Worm (Caenorhabditis elegans) whole organism, L4 larva: ENCODE data around the gene Y53F4A.2.

Source experiments
- F10B5.3 ChIP-seq: sonication (generic microtip); optimal IDR thresholded peaks from 2 replicates; lab custom pipeline; 2016; ENCODE audit warnings: mild to moderate bottlenecking, missing genetic modification characterization, missing compliant biosample characterization
- F26F4.8 ChIP-seq: fragments of 200-800 bp; sonication (Bioruptor generic); conservative IDR thresholded peaks from 2 replicates; pipeline ENCODE4 v1.3.6; 2022; ENCODE audit warnings: missing genetic modification characterization, missing compliant biosample characterization
- R02D3.7 ChIP-seq: fragments of 150-350 bp; sonication (generic microtip); optimal IDR thresholded peaks from 3 replicates; lab custom pipeline; 2014; ENCODE audit warnings: missing biosample characterization, missing genetic modification characterization
- Y105C5A.15 ChIP-seq: fragments of 200-800 bp; sonication (Bioruptor generic); IDR thresholded peaks from 2 replicates; pipeline ENCODE4 v1.3.6; 2022; ENCODE audit warnings: missing genetic modification characterization, missing compliant biosample characterization
- Y48G9A.11 ChIP-seq: fragments of 200-800 bp; sonication (Bioruptor generic); IDR thresholded peaks from 2 replicates; pipeline ENCODE4 v1.3.6; 2022; ENCODE audit warnings: missing genetic modification reagents, missing genetic modification characterization, missing compliant biosample characterization
- Y5F2A.4 ChIP-seq: fragments of 200-800 bp; sonication (Bioruptor generic); optimal IDR thresholded peaks from 2 replicates; lab custom pipeline; 2018; ENCODE audit warnings: mild to moderate bottlenecking, missing genetic modification characterization, missing compliant biosample characterization
- ZK546.5 ChIP-seq, 2 experiments: sonication (generic microtip); optimal IDR thresholded peaks; 2 replicates each; lab custom pipeline; 2017; ENCODE audit warnings: missing biosample characterization in 2 of 2, missing genetic modification characterization in 2 of 2
- aha-1 ChIP-seq: fragments of 150-350 bp; peaks from one replicate; lab custom pipeline; 2014; ENCODE audit warnings: missing biosample characterization, missing genetic modification characterization
- ceh-28 ChIP-seq: fragments of 150-350 bp; optimal IDR thresholded peaks from 2 replicates; lab custom pipeline; 2014; ENCODE audit warnings: missing biosample characterization, missing genetic modification reagents, missing genetic modification characterization
- ceh-82 ChIP-seq: sonication (generic microtip); optimal IDR thresholded peaks from 2 replicates; lab custom pipeline; 2017; ENCODE audit warnings: missing biosample characterization, missing genetic modification characterization
- ces-1 ChIP-seq: fragments of 150-350 bp; sonication (generic microtip); optimal IDR thresholded peaks from 4 replicates; lab custom pipeline; 2014; ENCODE audit warnings: missing biosample characterization, missing genetic modification reagents, missing genetic modification characterization
- cey-2 ChIP-seq: sonication (generic microtip); optimal IDR thresholded peaks from 3 replicates; lab custom pipeline; 2017; ENCODE audit warnings: missing genetic modification characterization, mild to moderate bottlenecking, missing compliant biosample characterization, antibody characterized with exemption, borderline replicate concordance; ENCODE audit not compliant: insufficient read depth
- ctbp-1 ChIP-seq: fragments of 200-800 bp; sonication (Bioruptor generic); IDR thresholded peaks from 2 replicates; pipeline ENCODE4 v1.3.6; 2022; ENCODE audit warnings: missing genetic modification reagents, missing genetic modification characterization, missing compliant biosample characterization
- dmd-8 ChIP-seq: fragments of 200-800 bp; sonication (Bioruptor generic); IDR thresholded peaks from 2 replicates; pipeline ENCODE4 v1.3.6; 2022; ENCODE audit warnings: missing genetic modification characterization, missing compliant biosample characterization
- hmg-1.1 ChIP-seq: fragments of 200-800 bp; sonication (Bioruptor generic); IDR thresholded peaks from 2 replicates; pipeline ENCODE4 v1.3.6; 2022; ENCODE audit warnings: missing genetic modification reagents, missing genetic modification characterization, missing compliant biosample characterization
- lim-7 ChIP-seq: fragments of 200-800 bp; sonication (Bioruptor generic); IDR thresholded peaks from 2 replicates; pipeline ENCODE4 v1.3.6; 2022; ENCODE audit warnings: missing genetic modification characterization, missing compliant biosample characterization
- lin-1 ChIP-seq: fragments of 200-800 bp; sonication (Bioruptor generic); IDR thresholded peaks from 2 replicates; pipeline ENCODE4 v1.3.6; 2022; ENCODE audit warnings: missing genetic modification reagents, missing genetic modification characterization, missing compliant biosample characterization
- lin-15B ChIP-seq: fragments of 150-350 bp; sonication (generic microtip); optimal IDR thresholded peaks from 3 replicates; lab custom pipeline; 2014; ENCODE audit warnings: missing biosample characterization, missing genetic modification characterization
- lin-39 ChIP-seq: fragments of 150-350 bp; optimal IDR thresholded peaks from 2 replicates; lab custom pipeline; 2014; ENCODE audit warnings: missing biosample characterization, missing genetic modification reagents, missing genetic modification characterization
- lir-3 ChIP-seq: sonication (generic microtip); optimal IDR thresholded peaks from 2 replicates; lab custom pipeline; 2016; ENCODE audit warnings: mild to moderate bottlenecking, missing genetic modification characterization, missing compliant biosample characterization
- mdl-1 ChIP-seq, 2 experiments: fragments of 150-350 bp in 1 of 2; sonication (generic microtip) in 1 of 2; optimal IDR thresholded peaks; 2 replicates each; lab custom pipeline; 2014 to 2017; ENCODE audit warnings: missing biosample characterization in 2 of 2, missing genetic modification characterization in 2 of 2
- nhr-102 ChIP-seq: sonication (generic microtip); optimal IDR thresholded peaks from 2 replicates; lab custom pipeline; 2016; ENCODE audit warnings: mild to moderate bottlenecking, missing genetic modification characterization, moderate library complexity, missing compliant biosample characterization
- nhr-11 ChIP-seq: fragments of 150-350 bp; optimal IDR thresholded peaks from 2 replicates; lab custom pipeline; 2014; ENCODE audit warnings: missing biosample characterization, missing genetic modification characterization
- nhr-111 ChIP-seq: fragments of 200-800 bp; sonication (Bioruptor generic); optimal IDR thresholded peaks from 2 replicates; lab custom pipeline; 2018; ENCODE audit warnings: mild to moderate bottlenecking, missing genetic modification characterization, missing compliant biosample characterization
- nhr-28 ChIP-seq: fragments of 150-350 bp; optimal IDR thresholded peaks from 2 replicates; lab custom pipeline; 2014; ENCODE audit warnings: missing biosample characterization, missing genetic modification characterization
- rbr-2 ChIP-seq: sonication (generic microtip); optimal IDR thresholded peaks from 2 replicates; lab custom pipeline; 2016; ENCODE audit warnings: missing genotype, missing genetic modification characterization, missing compliant biosample characterization
- snpc-4 ChIP-seq: fragments of 150-350 bp; optimal IDR thresholded peaks from 2 replicates; lab custom pipeline; 2014; ENCODE audit warnings: missing biosample characterization, missing genetic modification characterization
- spr-3 ChIP-seq: fragments of 200-800 bp; sonication (Bioruptor generic); optimal IDR thresholded peaks from 2 replicates; lab custom pipeline; 2018; ENCODE audit warnings: mild to moderate bottlenecking, missing genetic modification characterization, missing compliant biosample characterization
- unc-62 ChIP-seq, 3 experiments: fragments of 150-350 bp in 1 of 3; sonication (generic microtip); optimal IDR thresholded peaks in 2 of 3; peaks in 1 of 3; 1 replicate in 1 of 3; 2 replicates in 2 of 3; lab custom pipeline; 2014 to 2017; ENCODE audit warnings: missing biosample characterization in 3 of 3, missing genetic modification characterization in 3 of 3, missing genetic modification reagents in 3 of 3, missing genotype in 1 of 3
- vab-7 ChIP-seq: fragments of 200-800 bp; sonication (Bioruptor generic); IDR thresholded peaks from 2 replicates; pipeline ENCODE4 v1.3.6; 2022; ENCODE audit warnings: missing genetic modification reagents, missing genetic modification characterization, missing compliant biosample characterization
- zip-2 ChIP-seq: fragments of 150-350 bp; optimal IDR thresholded peaks from 2 replicates; lab custom pipeline; 2014; ENCODE audit warnings: missing biosample characterization, missing genetic modification characterization
- ztf-7 ChIP-seq: fragments of 150-350 bp; optimal IDR thresholded peaks from 2 replicates; lab custom pipeline; 2014; ENCODE audit warnings: missing biosample characterization, missing genetic modification characterization

The Y53F4A.2 gene

ce11 chrII:14856922-14857321 lies 20.0 kb downstream of the Y53F4A.2 start, which contains the start of gene rbm-28 (continued):
- TF ChIP-seq mdl-1 (tag; optimal IDR thresholded peaks at IDR 0.05; lab: Kevin White, UChicago) (no peak), zip-2 (tag; lab: Kevin White, UChicago) (no peak), vab-7 (0 out of 2 replicates have a peak, but pooled peaks have one; percentile 8), ztf-7 (tag; lab: Kevin White, UChicago) (no peak), Y105C5A.15 (GFP tag; lab: Robert Waterston, UW) (no peak), Y48G9A.11 (GFP tag; lab: Robert Waterston, UW) (no peak), Y5F2A.4 (GFP tag; lab: Kevin White, UChicago) (no peak)

DNA sequence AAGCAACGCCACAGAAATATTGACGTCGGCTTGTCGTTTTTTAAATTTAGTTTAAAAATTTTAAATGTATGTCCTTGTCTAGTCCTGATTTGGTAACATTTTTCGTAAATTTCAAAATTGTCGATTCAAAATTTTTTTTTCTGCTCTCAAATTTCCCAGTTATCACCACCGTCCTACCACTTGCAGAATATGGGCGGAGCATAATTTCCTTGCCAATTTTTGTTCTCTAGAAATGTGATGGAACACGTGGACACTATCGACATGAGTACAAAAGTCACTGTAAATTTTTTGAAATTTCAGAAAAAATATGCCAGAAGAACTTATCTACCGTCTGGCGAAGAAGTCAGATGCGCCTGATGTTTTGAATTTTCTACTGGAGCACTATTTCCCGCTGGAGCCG lies 21.7 kb downstream of the Y53F4A.2 start, which contains the start of gene R05H10.7:
TSS of gene R05H10.7 (plus strand) at position 301 of the 400 bp plus-strand sequence.
- no peak for TF ChIP-seq nhr-111
- TF ChIP-seq lim-7 (GFP tag; lab: Robert Waterston, UW) = no peak
- no peak for TF ChIP-seq R02D3.7 (tag; lab: Kevin White, UChicago)
- no peak for TF ChIP-seq F26F4.8 (GFP tag; lab: Robert Waterston, UW)
- TF ChIP-seq lin-39 (tag; lab: Kevin White, UChicago) = no peak
- no peak for TF ChIP-seq rbr-2 (tag; lab: Kevin White, UChicago)
- no peak for TF ChIP-seq lir-3 (tag; lab: Kevin White, UChicago)
- TF ChIP-seq nhr-102 (tag; lab: Kevin White, UChicago) = no peak
- TF ChIP-seq ctbp-1 (GFP tag; lab: Robert Waterston, UW) = no peak
- TF ChIP-seq lin-15B = no peak
- TF ChIP-seq F10B5.3 (tag; lab: Kevin White, UChicago) = no peak
- TF ChIP-seq ceh-28 = no peak
- no peak for TF ChIP-seq spr-3
- no peak for TF ChIP-seq hmg-1.1 (GFP tag; lab: Robert Waterston, UW)
- no peak for TF ChIP-seq ces-1
- no peak for TF ChIP-seq lin-1

- TF ChIP-seq ceh-82 (tag; lab: Kevin White, UChicago) = no peak
- no peak for TF ChIP-seq snpc-4 (tag; lab: Kevin White, UChicago)
- peak; percentile 91 for TF ChIP-seq nhr-28
- no peak for TF ChIP-seq nhr-111
- TF ChIP-seq lin-1 = no peak
- TF ChIP-seq mdl-1 (tag; optimal IDR thresholded peaks at IDR 0.05; lab: Kevin White, UChicago) = peak in 1 of 2 experiments; percentile 0
These were observed 25.5 kb downstream of the Y53F4A.2 start, which contains the start of gene R05H10.1 for ce11 chrII:14851483-14851882. R05H10.1 (plus strand) TSS chrII:14851816.

ce11 chrII:14849897-14850296 lies 27.1 kb downstream of the Y53F4A.2 start:
- TF ChIP-seq F10B5.3 (tag; lab: Kevin White, UChicago) = no peak
- TF ChIP-seq unc-62 (GFP tag; optimal IDR thresholded peaks at IDR 0.05 in 1 of 2; lab: Kevin White, UChicago) = peak in 1 of 2 experiments; percentile 94
- no peak for TF ChIP-seq unc-62 (tag; optimal IDR thresholded peaks at IDR 0.05; lab: Kevin White, UChicago)
- no peak for TF ChIP-seq ceh-82 (tag; lab: Kevin White, UChicago)

ce11 chrII:14844253-14844652 lies 32.7 kb downstream of the Y53F4A.2 start:
- TF ChIP-seq cey-2 (tag; lab: Kevin White, UChicago) (no peak), nhr-28 (peak; percentile 49), ZK546.5 (tag; optimal IDR thresholded peaks at IDR 0.05; lab: Kevin White, UChicago) (no peak)

ce11 chrII:14843016-14843415 lies 33.9 kb downstream of the Y53F4A.2 start, which contains the start of gene cdh-7:
cdh-7 (plus strand) TSS chrII:14843229.
- TF ChIP-seq nhr-11 (tag; lab: Kevin White, UChicago) = no peak
- 0 out of 2 replicates have a peak, but pooled peaks have one; percentile 40 for TF ChIP-seq dmd-8 (GFP tag; lab: Robert Waterston, UW)
- peak; percentile 83 for TF ChIP-seq aha-1 (tag; lab: Kevin White, UChicago)
- TF ChIP-seq, all 104 proteins: peak for 2
